Worm (Caenorhabditis elegans): ENCODE measurements around the gene inos-1.

The inos-1 gene

ce11 chrII:11650975-11651588 lies 49.0 kb downstream of the inos-1 start, which contains the start of gene coa-7 (continued):
- TF ChIP-seq madf-8 (GFP tag; conservative IDR thresholded peaks at IDR 0.05), result no peak
- TF ChIP-seq B0035.1 (tag; optimal IDR thresholded peaks at IDR 0.05), result no peak
- no peak for TF ChIP-seq akir-1 (GFP tag; optimal IDR thresholded peaks at IDR 0.05)
- no peak for TF ChIP-seq ceh-27 (GFP tag; optimal IDR thresholded peaks at IDR 0.05)
- TF ChIP-seq dox-1 (GFP tag; IDR thresholded peaks at IDR 0.05), result no peak
- TF ChIP-seq mcd-1 (GFP tag; IDR thresholded peaks at IDR 0.05), result 0 out of 2 replicates have a peak, but pooled peaks have one; percentile 30
- TF ChIP-seq F33H1.4 (GFP tag; IDR thresholded peaks at IDR 0.05), result no peak
- no peak for TF ChIP-seq attf-3 (GFP tag; conservative IDR thresholded peaks at IDR 0.05)
- TF ChIP-seq nfya-1 (tag; optimal IDR thresholded peaks at IDR 0.05; ENCODE audit: borderline replicate concordance, insufficient read depth), result no peak
- no peak for TF ChIP-seq nhr-90 (tag; optimal IDR thresholded peaks at IDR 0.05)
- no peak for TF ChIP-seq nhr-179 (tag; optimal IDR thresholded peaks at IDR 0.05)
- no peak for TF ChIP-seq B0019.2 (GFP tag; conservative IDR thresholded peaks at IDR 0.05)
- TF ChIP-seq Y53G8AR.9 (GFP tag; conservative IDR thresholded peaks at IDR 0.05), result peak; percentile 74
- no peak for TF ChIP-seq nfyb-1 (GFP tag; IDR thresholded peaks at IDR 0.05)
- TF ChIP-seq Y53F4B.3 (GFP tag; IDR thresholded peaks at IDR 0.05), result no peak
- TF ChIP-seq dpl-1 (GFP tag; optimal IDR thresholded peaks at IDR 0.05), result no peak
- no peak for TF ChIP-seq snpc-1.1 (tag; optimal IDR thresholded peaks at IDR 0.05; ENCODE audit: insufficient read depth)
- TF ChIP-seq hsf-1 (GFP tag; IDR thresholded peaks at IDR 0.05), result peak; percentile 55; the same call in 1 of the 2 replicates
- TF ChIP-seq unc-62 (GFP tag; optimal IDR thresholded peaks at IDR 0.05), result no peak
- no peak for TF ChIP-seq let-607 (tag; optimal IDR thresholded peaks at IDR 0.05)
- no peak for TF ChIP-seq gei-17 (GFP tag; optimal IDR thresholded peaks at IDR 0.05)
- 0 out of 2 replicates have a peak, but pooled peaks have one; percentile 4 for TF ChIP-seq ztf-25 (GFP tag; IDR thresholded peaks at IDR 0.05)
- TF ChIP-seq K11D2.4 (GFP tag; IDR thresholded peaks at IDR 0.05), result no peak
- no peak for TF ChIP-seq ceh-91 (GFP tag; IDR thresholded peaks at IDR 0.05)
- TF ChIP-seq hlh-12 (tag; optimal IDR thresholded peaks at IDR 0.05), result no peak
- no peak for TF ChIP-seq lin-40 (tag; optimal IDR thresholded peaks at IDR 0.05)
- TF ChIP-seq zim-3 (tag; optimal IDR thresholded peaks at IDR 0.05), result no peak
- no peak for TF ChIP-seq snpc-3.4 (tag; optimal IDR thresholded peaks at IDR 0.05)
- no peak for TF ChIP-seq bed-2 (GFP tag; IDR thresholded peaks at IDR 0.05)
- no peak for TF ChIP-seq F23B12.7 (tag; optimal IDR thresholded peaks at IDR 0.05; ENCODE audit: insufficient read depth)
- TF ChIP-seq tbx-9 (tag; optimal IDR thresholded peaks at IDR 0.05; ENCODE audit: borderline replicate concordance), result peak; percentile 44
- no peak for TF ChIP-seq zfh-2 (GFP tag; conservative IDR thresholded peaks at IDR 0.05)
- TF ChIP-seq sdz-38 (tag; optimal IDR thresholded peaks at IDR 0.05), result no peak
- TF ChIP-seq B0336.3 (GFP tag; IDR thresholded peaks at IDR 0.05), result peak; percentile 84
- peak; percentile 25 for TF ChIP-seq atf-7 (tag; optimal IDR thresholded peaks at IDR 0.05)
- no peak for TF ChIP-seq lsy-27 (tag; optimal IDR thresholded peaks at IDR 0.05; ENCODE audit: borderline replicate concordance, insufficient read depth)
- peak; percentile 19 for TF ChIP-seq mes-4 (tag; optimal IDR thresholded peaks at IDR 0.05)
- no peak for TF ChIP-seq ztf-3 (GFP tag; optimal IDR thresholded peaks at IDR 0.05)
- no peak; the same call in 1 of the 2 replicates for TF ChIP-seq D2030.7 (GFP tag; IDR thresholded peaks at IDR 0.05)
- no peak for TF ChIP-seq nhr-27 (tag; optimal IDR thresholded peaks at IDR 0.05)
- TF ChIP-seq him-1 (tag; optimal IDR thresholded peaks at IDR 0.05), result peak; percentile 26
- TF ChIP-seq nhr-120 (GFP tag; IDR thresholded peaks at IDR 0.05), result no peak
- TF ChIP-seq die-1 (tag; optimal IDR thresholded peaks at IDR 0.05), result peak; percentile 14
- no peak for TF ChIP-seq dpff-1 (tag; optimal IDR thresholded peaks at IDR 0.05)
- no peak for TF ChIP-seq ccch-3 (GFP tag; optimal IDR thresholded peaks at IDR 0.05)
- TF ChIP-seq hmg-1.2 (GFP tag; IDR thresholded peaks at IDR 0.05), result peak; percentile 25; the same call in 1 of the 2 replicates
- no peak for TF ChIP-seq sptf-2 (GFP tag; optimal IDR thresholded peaks at IDR 0.05)

Measured in whole organism, young adult.